Fruit fly (Drosophila melanogaster) whole organism, embryonic: ENCODE results near the gene ry.

Experiments
- Dek ChIP-seq: fragments of 200-800 bp; sonication (Bioruptor generic); optimal IDR thresholded peaks from 3 replicates; lab custom pipeline; 2019; ENCODE audit warnings: missing biosample characterization, mild to moderate bottlenecking, missing genetic modification characterization, moderate library complexity
- bcd ChIP-seq: fragments of 200-800 bp; sonication (Bioruptor generic); optimal IDR thresholded peaks from 2 replicates; lab custom pipeline; 2017; ENCODE audit warnings: missing biosample characterization, mild to moderate bottlenecking, missing genetic modification characterization
- mam ChIP-seq: fragments of 200-800 bp; sonication (Bioruptor generic); optimal IDR thresholded peaks from 3 replicates; lab custom pipeline; 2016; ENCODE audit warnings: missing biosample characterization, missing genetic modification characterization
- nerfin-2 ChIP-seq: fragments of 200-800 bp; sonication (Bioruptor generic); IDR thresholded peaks from 2 replicates; pipeline ENCODE4 v1.3.6; 2022; ENCODE audit warnings: missing biosample characterization, missing genetic modification characterization; ENCODE audit not compliant: partially characterized antibody
- sr ChIP-seq: fragments of 200-800 bp; sonication (Bioruptor generic); IDR thresholded peaks from 3 replicates; pipeline ENCODE4 v1.3.6; 2022; ENCODE audit warnings: missing biosample characterization, missing genetic modification characterization

DNA sequence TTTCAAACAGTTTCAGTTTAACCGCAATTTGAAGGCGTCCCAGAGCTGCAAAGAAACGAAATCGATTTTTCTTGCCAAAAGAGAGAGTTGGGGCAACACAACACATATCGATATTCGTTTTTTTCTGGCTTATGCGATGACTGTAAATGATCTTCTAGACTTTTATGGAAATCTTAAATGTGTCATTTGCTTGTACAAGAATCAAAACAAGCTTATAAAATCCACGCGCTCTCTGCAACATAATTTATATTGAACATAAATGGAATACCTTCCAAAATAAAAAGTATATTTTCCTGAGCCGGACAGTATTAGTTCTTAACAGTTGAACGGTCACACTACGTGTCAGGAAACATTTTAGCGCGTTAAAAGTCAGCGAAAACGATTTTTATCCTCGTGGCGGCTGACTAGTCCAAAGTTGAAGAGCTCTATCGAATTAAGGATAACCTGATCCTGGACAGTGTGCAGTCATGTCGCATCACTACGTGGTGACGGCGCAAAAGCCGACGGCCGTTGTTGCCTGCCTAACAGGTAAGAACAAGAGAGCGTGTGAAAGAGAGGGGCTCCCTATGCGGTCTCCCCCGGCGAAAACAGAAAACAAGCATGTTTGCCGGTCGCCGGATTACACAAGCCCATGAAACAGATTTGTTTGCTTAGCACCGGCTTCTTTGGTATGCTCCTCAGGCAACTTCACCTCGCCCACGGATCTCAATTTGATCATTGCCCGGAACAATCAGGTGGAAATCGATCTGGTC lies 19.8 kb downstream of the ry start, which contains the start of gene pic:
- TF ChIP-seq sr (no peak), nerfin-2 (GFP tag; lab: Robert Waterston, UW) (peak; percentile 57; the same call in 1 of the 2 replicates), mam (peak; percentile 6), Dek (tag; lab: Kevin White, UChicago) (no peak), bcd (GFP tag; lab: Kevin White, UChicago) (no peak)
